Worm (Caenorhabditis elegans) whole organism, young adult: ENCODE data around the gene dph-7.
A peak's percentile ranks its signal among the peaks of the same experiment; 100 is the strongest.

Source experiments
- F23B12.7 ChIP-seq: sonication (generic microtip); optimal IDR thresholded peaks from 2 replicates; lab custom pipeline; 2017; ENCODE audit warnings: missing genetic modification characterization, mild to moderate bottlenecking, missing compliant biosample characterization, antibody characterized with exemption, moderate library complexity; ENCODE audit not compliant: insufficient read depth
- K12H6.12 ChIP-seq: fragments of 200-800 bp; sonication (Bioruptor generic); optimal IDR thresholded peaks from 2 replicates; lab custom pipeline; 2018; ENCODE audit warnings: mild to moderate bottlenecking, missing genetic modification characterization, missing compliant biosample characterization
- ceh-40 ChIP-seq: fragments of 200-800 bp; sonication (Bioruptor generic); IDR thresholded peaks from 2 replicates; pipeline ENCODE4 v1.3.6; 2022; ENCODE audit warnings: missing genetic modification characterization, missing compliant biosample characterization
- madf-8 ChIP-seq: fragments of 200-800 bp; sonication (Bioruptor generic); conservative IDR thresholded peaks from 2 replicates; pipeline ENCODE4 v1.3.6; 2022; ENCODE audit warnings: missing genetic modification reagents, missing genetic modification characterization, missing compliant biosample characterization
- mel-28 ChIP-seq: sonication (generic microtip); optimal IDR thresholded peaks from 2 replicates; lab custom pipeline; 2016; ENCODE audit warnings: borderline replicate concordance, mild to moderate bottlenecking, missing genetic modification characterization, missing compliant biosample characterization
- nhr-80 ChIP-seq: sonication (generic microtip); optimal IDR thresholded peaks from 2 replicates; lab custom pipeline; 2016; ENCODE audit warnings: missing genetic modification characterization, missing compliant biosample characterization
- rec-8 ChIP-seq, 2 experiments: sonication (generic microtip); optimal IDR thresholded peaks; 2 replicates each; lab custom pipeline; 2016; ENCODE audit warnings: mild to moderate bottlenecking in 2 of 2, missing genetic modification characterization in 2 of 2, missing genetic modification reagents in 2 of 2, missing genotype in 2 of 2, missing biosample characterization in 1 of 2, missing compliant biosample characterization in 1 of 2, moderate library complexity in 1 of 2
- snpc-1.1 ChIP-seq: sonication (generic microtip); optimal IDR thresholded peaks from 2 replicates; lab custom pipeline; 2017; ENCODE audit warnings: missing genetic modification characterization, mild to moderate bottlenecking, missing compliant biosample characterization, antibody characterized with exemption, moderate library complexity, missing genotype, missing genetic modification reagents; ENCODE audit not compliant: insufficient read depth
- sptf-2 ChIP-seq: fragments of 200-800 bp; sonication (Bioruptor generic); optimal IDR thresholded peaks from 2 replicates; lab custom pipeline; 2018; ENCODE audit warnings: mild to moderate bottlenecking, missing genetic modification characterization, missing compliant biosample characterization

dph-7 gene

ce11 chrIII:13359847-13360246 is 44.9 kb downstream of the dph-7 start (continued):
- no peak for TF ChIP-seq madf-8
- peak; percentile 41 for TF ChIP-seq F23B12.7 (tag; lab: Kevin White, UChicago)
- TF ChIP-seq nhr-80 (tag; lab: Kevin White, UChicago): peak; percentile 60
- no peak for TF ChIP-seq mel-28 (tag; lab: Kevin White, UChicago)
- peak; percentile 40 for TF ChIP-seq K12H6.12 (tag; lab: Kevin White, UChicago)
- no peak for TF ChIP-seq ceh-40 (GFP tag; lab: Robert Waterston, UW)
- no peak for TF ChIP-seq snpc-1.1 (tag; lab: Kevin White, UChicago)
- no peak for TF ChIP-seq rec-8 (tag; optimal IDR thresholded peaks at IDR 0.05; lab: Kevin White, UChicago)
- TF ChIP-seq sptf-2 (GFP tag; lab: Kevin White, UChicago): no peak
